Fruit fly (Drosophila melanogaster) whole organism, embryonic: ENCODE results near the gene jhamt.
A peak's percentile ranks its signal among the peaks of the same experiment; 100 is the strongest.

Experiments
- CG10267 ChIP-seq: fragments of 200-800 bp; sonication (Bioruptor generic); optimal IDR thresholded peaks from 2 replicates; lab custom pipeline; 2018; ENCODE audit warnings: missing biosample characterization, mild to moderate bottlenecking, missing genetic modification characterization, moderate library complexity
- CG10543 ChIP-seq: fragments of 200-800 bp; sonication (Bioruptor generic); optimal IDR thresholded peaks from 3 replicates; lab custom pipeline; 2017; ENCODE audit warnings: missing biosample characterization, mild to moderate bottlenecking, missing genetic modification characterization, moderate library complexity
- CG10959 ChIP-seq: fragments of 200-800 bp; sonication (Bioruptor generic); IDR thresholded peaks from 2 replicates; pipeline ENCODE4 v1.3.6; 2022; ENCODE audit warnings: missing biosample characterization, missing genetic modification characterization
- CG11093 ChIP-seq: fragments of 200-800 bp; sonication (Bioruptor generic); IDR thresholded peaks from 3 replicates; pipeline ENCODE4 v1.3.6; 2022; ENCODE audit warnings: missing biosample characterization, missing genetic modification characterization
- CG13296 ChIP-seq: fragments of 200-800 bp; sonication (Bioruptor generic); optimal IDR thresholded peaks from 3 replicates; lab custom pipeline; 2018; ENCODE audit warnings: missing biosample characterization, mild to moderate bottlenecking, missing genetic modification characterization
- CG15073 ChIP-seq: fragments of 200-800 bp; sonication (Bioruptor generic); optimal IDR thresholded peaks from 2 replicates; lab custom pipeline; 2016; ENCODE audit warnings: missing biosample characterization, missing genetic modification characterization
- CG15269 ChIP-seq: fragments of 200-800 bp; sonication (Bioruptor generic); optimal IDR thresholded peaks from 2 replicates; lab custom pipeline; 2018; ENCODE audit warnings: missing biosample characterization, mild to moderate bottlenecking, missing genetic modification characterization, moderate library complexity
- CG15696 ChIP-seq: fragments of 200-800 bp; sonication (Bioruptor generic); optimal IDR thresholded peaks from 2 replicates; lab custom pipeline; 2019; ENCODE audit warnings: missing biosample characterization, mild to moderate bottlenecking, missing genetic modification characterization, moderate library complexity
- CG18262 ChIP-seq: fragments of 200-800 bp; optimal IDR thresholded peaks from 3 replicates; lab custom pipeline; 2019; ENCODE audit warnings: missing biosample characterization, mild to moderate bottlenecking, missing genetic modification characterization, moderate library complexity
- CG18619 ChIP-seq: fragments of 200-800 bp; sonication (Bioruptor generic); optimal IDR thresholded peaks from 3 replicates; lab custom pipeline; 2017; ENCODE audit warnings: missing biosample characterization, mild to moderate bottlenecking, missing genetic modification characterization
- CG3163 ChIP-seq: fragments of 200-800 bp; sonication (Bioruptor generic); optimal IDR thresholded peaks from 3 replicates; lab custom pipeline; 2016; ENCODE audit warnings: missing biosample characterization, missing genetic modification characterization
- CG33213 ChIP-seq: fragments of 200-800 bp; sonication (Bioruptor generic); optimal IDR thresholded peaks from 3 replicates; lab custom pipeline; 2016; ENCODE audit warnings: missing biosample characterization, missing genetic modification characterization
- CG3407 ChIP-seq: fragments of 200-800 bp; sonication (Bioruptor generic); optimal IDR thresholded peaks from 2 replicates; lab custom pipeline; 2018; ENCODE audit warnings: missing biosample characterization, mild to moderate bottlenecking, missing genetic modification characterization
- CG4282 ChIP-seq: fragments of 200-800 bp; sonication (Bioruptor generic); optimal IDR thresholded peaks from 2 replicates; lab custom pipeline; 2016; ENCODE audit warnings: missing biosample characterization, missing genetic modification characterization
- CG4404 ChIP-seq: fragments of 200-800 bp; sonication (Bioruptor generic); IDR thresholded peaks from 2 replicates; pipeline ENCODE4 v1.3.6; 2022; ENCODE audit warnings: missing biosample characterization, missing genetic modification characterization
- CG6272 ChIP-seq: fragments of 200-800 bp; sonication (Bioruptor generic); IDR thresholded peaks from 2 replicates; pipeline ENCODE4 v1.3.6; 2022; ENCODE audit warnings: missing biosample characterization, missing genetic modification characterization
- CG6683 ChIP-seq: fragments of 200-800 bp; sonication (Bioruptor generic); optimal IDR thresholded peaks from 2 replicates; lab custom pipeline; 2017; ENCODE audit warnings: missing biosample characterization, mild to moderate bottlenecking, missing genetic modification characterization, missing genetic modification reagents
- CG9609 ChIP-seq: fragments of 200-800 bp; sonication (Bioruptor generic); optimal IDR thresholded peaks from 3 replicates; lab custom pipeline; 2016; ENCODE audit warnings: missing biosample characterization, missing genetic modification characterization
- Dip2 ChIP-seq: fragments of 200-800 bp; sonication (Bioruptor generic); IDR thresholded peaks from 2 replicates; pipeline ENCODE4 v1.3.6; 2022; ENCODE audit warnings: missing biosample characterization, missing genetic modification characterization
- Dll ChIP-seq: fragments of 200-800 bp; sonication (Bioruptor generic); IDR thresholded peaks from 4 replicates; pipeline ENCODE4 v1.3.6; 2022; ENCODE audit warnings: missing biosample characterization, missing genetic modification characterization; ENCODE audit not compliant: partially characterized antibody
- Mes4 ChIP-seq: fragments of 200-800 bp; sonication (Bioruptor generic); optimal IDR thresholded peaks from 2 replicates; lab custom pipeline; 2016; ENCODE audit warnings: missing biosample characterization, missing genetic modification characterization
- NfI ChIP-seq: fragments of 200-800 bp; sonication (Bioruptor generic); optimal IDR thresholded peaks from 3 replicates; lab custom pipeline; 2018; ENCODE audit warnings: missing biosample characterization, mild to moderate bottlenecking, missing genetic modification characterization, moderate library complexity
- Taf1 ChIP-seq: fragments of 200-800 bp; sonication (Bioruptor generic); IDR thresholded peaks from 2 replicates; pipeline ENCODE4 v1.3.6; 2022; ENCODE audit warnings: missing biosample characterization, missing genetic modification characterization
- Vsx1 ChIP-seq: fragments of 200-800 bp; sonication (Bioruptor generic); optimal IDR thresholded peaks from 2 replicates; lab custom pipeline; 2017; ENCODE audit warnings: missing biosample characterization, mild to moderate bottlenecking, missing genetic modification characterization, missing genetic modification reagents
- ash1 ChIP-seq: fragments of 200-800 bp; sonication (Bioruptor generic); optimal IDR thresholded peaks from 2 replicates; lab custom pipeline; 2018; ENCODE audit warnings: missing biosample characterization, mild to moderate bottlenecking, missing genetic modification characterization
- bcd ChIP-seq: fragments of 200-800 bp; sonication (Bioruptor generic); optimal IDR thresholded peaks from 2 replicates; lab custom pipeline; 2017; ENCODE audit warnings: missing biosample characterization, mild to moderate bottlenecking, missing genetic modification characterization
- br ChIP-seq: fragments of >200 bp; optimal IDR thresholded peaks from 2 replicates; lab custom pipeline; 2017
- da ChIP-seq: fragments of 200-800 bp; sonication (Bioruptor generic); optimal IDR thresholded peaks from 2 replicates; lab custom pipeline; 2016; ENCODE audit warnings: missing biosample characterization, missing genetic modification characterization
- dimm ChIP-seq: fragments of 200-800 bp; sonication (Bioruptor generic); IDR thresholded peaks from 2 replicates; pipeline ENCODE4 v1.3.6; 2022; ENCODE audit warnings: missing biosample characterization, missing genetic modification characterization
- disco-r ChIP-seq: fragments of 200-800 bp; sonication (Bioruptor generic); optimal IDR thresholded peaks from 2 replicates; lab custom pipeline; 2016; ENCODE audit warnings: missing biosample characterization, missing genetic modification characterization
- dmrt99B ChIP-seq: fragments of 200-800 bp; sonication (Bioruptor generic); optimal IDR thresholded peaks from 2 replicates; lab custom pipeline; 2018; ENCODE audit warnings: missing biosample characterization, mild to moderate bottlenecking, missing genetic modification characterization, moderate library complexity
- ems ChIP-seq: fragments of 200-800 bp; sonication (Bioruptor generic); optimal IDR thresholded peaks from 3 replicates; lab custom pipeline; 2016; ENCODE audit warnings: missing biosample characterization, missing genetic modification characterization
- en ChIP-seq: fragments of 200-800 bp; sonication (Bioruptor generic); optimal IDR thresholded peaks from 2 replicates; lab custom pipeline; 2016; ENCODE audit warnings: missing biosample characterization, missing genetic modification characterization
- eyg ChIP-seq: fragments of 200-800 bp; sonication (Bioruptor generic); optimal IDR thresholded peaks from 3 replicates; lab custom pipeline; 2016; ENCODE audit warnings: missing biosample characterization, missing genetic modification characterization
- gcm2 ChIP-seq: fragments of 200-800 bp; sonication (Bioruptor generic); optimal IDR thresholded peaks from 2 replicates; lab custom pipeline; 2016; ENCODE audit warnings: missing biosample characterization, missing genetic modification characterization
- h ChIP-seq: fragments of >200 bp; optimal IDR thresholded peaks from 2 replicates; lab custom pipeline; 2017
- ind ChIP-seq: fragments of 200-800 bp; sonication (Bioruptor generic); optimal IDR thresholded peaks from 3 replicates; lab custom pipeline; 2016; ENCODE audit warnings: missing biosample characterization, missing genetic modification characterization
- jigr1 ChIP-seq: fragments of 200-800 bp; sonication (Bioruptor generic); IDR thresholded peaks from 3 replicates; pipeline ENCODE4 v1.3.6; 2022; ENCODE audit warnings: missing biosample characterization, missing genetic modification characterization
- klu ChIP-seq: fragments of 200-800 bp; sonication (Bioruptor generic); IDR thresholded peaks from 2 replicates; pipeline ENCODE4 v1.3.6; 2022; ENCODE audit warnings: missing biosample characterization, missing genetic modification characterization
- lov ChIP-seq, 2 experiments: fragments of 200-800 bp in 1 of 2; fragments of >200 bp in 1 of 2; sonication (Bioruptor generic) in 1 of 2; IDR thresholded peaks in 1 of 2; optimal IDR thresholded peaks in 1 of 2; 2 replicates in 1 of 2; 3 replicates in 1 of 2; pipeline versions ENCODE4 v1.3.6 to Lab custom; 2017 to 2022; ENCODE audit warnings: missing biosample characterization in 1 of 2, missing genetic modification characterization in 1 of 2
- pnt ChIP-seq: fragments of 200-800 bp; sonication (Bioruptor generic); optimal IDR thresholded peaks from 3 replicates; lab custom pipeline; 2016; ENCODE audit warnings: missing biosample characterization, missing genetic modification characterization
- sima ChIP-seq: fragments of 200-800 bp; sonication (Bioruptor generic); optimal IDR thresholded peaks from 2 replicates; lab custom pipeline; 2016; ENCODE audit warnings: missing biosample characterization, missing genetic modification characterization
- ssp ChIP-seq: fragments of 200-800 bp; sonication (Bioruptor generic); IDR thresholded peaks from 2 replicates; pipeline ENCODE4 v1.3.6; 2022; ENCODE audit warnings: missing biosample characterization, missing genetic modification characterization
- stwl ChIP-seq: fragments of 200-800 bp; sonication (Bioruptor generic); optimal IDR thresholded peaks from 3 replicates; lab custom pipeline; 2018; ENCODE audit warnings: missing biosample characterization, mild to moderate bottlenecking, missing genetic modification characterization, moderate library complexity
- tin ChIP-seq: fragments of 200-800 bp; sonication (Bioruptor generic); optimal IDR thresholded peaks from 3 replicates; lab custom pipeline; 2016; ENCODE audit warnings: missing biosample characterization, missing genetic modification characterization
- unc-4 ChIP-seq: fragments of 200-800 bp; sonication (Bioruptor generic); IDR thresholded peaks from 2 replicates; pipeline ENCODE4 v1.3.6; 2022; ENCODE audit warnings: missing biosample characterization, missing genetic modification characterization; ENCODE audit not compliant: partially characterized antibody
- wor ChIP-seq: fragments of 200-800 bp; sonication (Bioruptor generic); IDR thresholded peaks from 2 replicates; pipeline ENCODE4 v1.3.6; 2022; ENCODE audit warnings: missing biosample characterization, missing genetic modification characterization
- zen ChIP-seq: fragments of 200-800 bp; sonication (Bioruptor generic); optimal IDR thresholded peaks from 3 replicates; lab custom pipeline; 2018; ENCODE audit warnings: missing biosample characterization, mild to moderate bottlenecking, missing genetic modification characterization, moderate library complexity
- zfh1 ChIP-seq: fragments of 200-800 bp; sonication (Bioruptor generic); IDR thresholded peaks from 3 replicates; pipeline ENCODE4 v1.3.6; 2022; ENCODE audit warnings: missing biosample characterization, missing genetic modification characterization

The jhamt gene

dm6 chr2L:16350742-16351568, 14.7 kb upstream of the jhamt start (continued):
- peak; percentile 100 for TF ChIP-seq dmrt99B (tag; lab: Kevin White, UChicago)
- TF ChIP-seq dimm (GFP tag; lab: Robert Waterston, UW) = peak; percentile 97
- peak; percentile 98 for TF ChIP-seq CG6683
- TF ChIP-seq CG3407 (GFP tag; lab: Kevin White, UChicago) = peak; percentile 98
- peak; percentile 99 for TF ChIP-seq ind (GFP tag; lab: Kevin White, UChicago)
- TF ChIP-seq sima = peak; percentile 96
- TF ChIP-seq ssp = peak; percentile 93
- peak; percentile 97 for TF ChIP-seq ash1 (GFP tag; lab: Kevin White, UChicago)
- TF ChIP-seq pnt (GFP tag; lab: Kevin White, UChicago) = peak; percentile 97
- peak; percentile 96 for TF ChIP-seq eyg (GFP tag; lab: Kevin White, UChicago)
- TF ChIP-seq disco-r = peak; percentile 97
- TF ChIP-seq h (lab: Kevin White, UChicago) = no peak
- peak; percentile 97 for TF ChIP-seq CG33213 (GFP tag; lab: Kevin White, UChicago)
- peak; percentile 96 for TF ChIP-seq jigr1 (GFP tag; lab: Robert Waterston, UW)
- TF ChIP-seq unc-4 (GFP tag; lab: Robert Waterston, UW) = 0 out of 2 replicates have a peak, but pooled peaks have one; percentile 10
- TF ChIP-seq gcm2 (GFP tag; lab: Kevin White, UChicago) = peak; percentile 99
- TF ChIP-seq CG15696 = peak; percentile 97
- peak; percentile 97 for TF ChIP-seq CG11093 (GFP tag; lab: Robert Waterston, UW)
- TF ChIP-seq CG9609 (GFP tag; lab: Kevin White, UChicago) = peak; percentile 97
- TF ChIP-seq klu = peak; percentile 98
- peak; percentile 99 for TF ChIP-seq zfh1
- peak; percentile 99 for TF ChIP-seq CG15269
- peak; percentile 97 for TF ChIP-seq CG10267 (tag; lab: Kevin White, UChicago)
- TF ChIP-seq CG15073 (GFP tag; lab: Kevin White, UChicago) = peak; percentile 87
- peak; percentile 27 for TF ChIP-seq stwl (tag; lab: Kevin White, UChicago)
- TF ChIP-seq CG18262 = peak; percentile 99
- TF ChIP-seq zen (tag; lab: Kevin White, UChicago) = peak; percentile 98
- TF ChIP-seq en (GFP tag; lab: Kevin White, UChicago) = peak; percentile 95
- peak; percentile 98 for TF ChIP-seq Vsx1
- peak; percentile 98 for TF ChIP-seq wor
- peak; percentile 97 for TF ChIP-seq Mes4 (GFP tag; lab: Kevin White, UChicago)
- peak; percentile 77 for TF ChIP-seq CG4282 (GFP tag; lab: Kevin White, UChicago)
- TF ChIP-seq CG13296 (GFP tag; lab: Kevin White, UChicago) = peak; percentile 99
- TF ChIP-seq CG6272 (GFP tag; lab: Robert Waterston, UW) = peak; percentile 97
- TF ChIP-seq bcd = peak; percentile 99
- TF ChIP-seq CG10543 (GFP tag; lab: Kevin White, UChicago) = peak; percentile 99
- TF ChIP-seq CG3163 (GFP tag; lab: Kevin White, UChicago) = peak; percentile 89
- peak; percentile 98 for TF ChIP-seq CG10959 (GFP tag; lab: Robert Waterston, UW)
- no peak for TF ChIP-seq lov (optimal IDR thresholded peaks at IDR 0.05; lab: Kevin White, UChicago)
- peak; percentile 98 for TF ChIP-seq lov (GFP tag; IDR thresholded peaks at IDR 0.05; lab: Robert Waterston, UW)
- TF ChIP-seq Dip2 (GFP tag; lab: Robert Waterston, UW) = peak; percentile 74
- TF ChIP-seq CG4404 (GFP tag; lab: Robert Waterston, UW) = peak; percentile 96
- TF ChIP-seq NfI (GFP tag; lab: Kevin White, UChicago) = peak; percentile 99
- no peak for TF ChIP-seq br (lab: Kevin White, UChicago)
- peak; percentile 99 for TF ChIP-seq ems (GFP tag; lab: Kevin White, UChicago)
- peak; percentile 99 for TF ChIP-seq CG18619 (GFP tag; lab: Kevin White, UChicago)
- peak; percentile 28; the same call in 1 of the 4 replicates for TF ChIP-seq Dll (GFP tag; lab: Robert Waterston, UW)
- peak; percentile 94 for TF ChIP-seq da (GFP tag; lab: Kevin White, UChicago)
- TF ChIP-seq tin = peak; percentile 99
- TF ChIP-seq Taf1 (GFP tag; lab: Robert Waterston, UW) = peak; percentile 98
